Worm (Caenorhabditis elegans) whole organism, early embryonic: Measurements from ENCODE around the gene nft-1.

Source experiments
- B0310.2 ChIP-seq: sonication (generic microtip); optimal IDR thresholded peaks from 2 replicates; lab custom pipeline; 2016; ENCODE audit warnings: mild to moderate bottlenecking, missing genetic modification characterization, missing compliant biosample characterization
- F13C5.2 ChIP-seq: sonication (generic microtip); optimal IDR thresholded peaks from 2 replicates; lab custom pipeline; 2017; ENCODE audit warnings: mild to moderate bottlenecking, missing genetic modification characterization, inconsistent platforms, missing compliant biosample characterization
- aly-1 ChIP-seq: sonication (generic microtip); optimal IDR thresholded peaks from 2 replicates; lab custom pipeline; 2016; ENCODE audit warnings: missing genetic modification characterization, missing compliant biosample characterization
- ama-1 ChIP-seq: fragments of 150-350 bp; optimal IDR thresholded peaks from 2 replicates; lab custom pipeline; 2014
- ceh-13 ChIP-seq: fragments of 200-800 bp; sonication (Bioruptor generic); optimal IDR thresholded peaks from 2 replicates; lab custom pipeline; 2018; ENCODE audit warnings: mild to moderate bottlenecking, missing genetic modification characterization, missing compliant biosample characterization
- ceh-36 ChIP-seq: sonication (generic microtip); optimal IDR thresholded peaks from 2 replicates; lab custom pipeline; 2016; ENCODE audit warnings: missing genetic modification characterization, inconsistent platforms, missing compliant biosample characterization
- ets-7 ChIP-seq: sonication (generic microtip); optimal IDR thresholded peaks from 2 replicates; lab custom pipeline; 2016; ENCODE audit warnings: missing genotype, missing genetic modification characterization, missing compliant biosample characterization
- flt-1 ChIP-seq: fragments of 200-800 bp; sonication (Bioruptor generic); IDR thresholded peaks from 2 replicates; pipeline ENCODE4 v1.3.6; 2022; ENCODE audit warnings: missing genetic modification characterization, missing compliant biosample characterization
- hmbx-1 ChIP-seq: sonication (generic microtip); optimal IDR thresholded peaks from 2 replicates; lab custom pipeline; 2016; ENCODE audit warnings: mild to moderate bottlenecking, missing genetic modification characterization, missing compliant biosample characterization
- hmg-4 ChIP-seq: fragments of 200-800 bp; sonication (Bioruptor generic); optimal IDR thresholded peaks from 2 replicates; lab custom pipeline; 2018; ENCODE audit warnings: mild to moderate bottlenecking, missing genetic modification characterization, missing compliant biosample characterization
- hnd-1 ChIP-seq: sonication (generic microtip); optimal IDR thresholded peaks from 2 replicates; lab custom pipeline; 2016; ENCODE audit warnings: missing genetic modification characterization, missing compliant biosample characterization
- pes-1 ChIP-seq: fragments of 200-800 bp; sonication (Bioruptor generic); IDR thresholded peaks from 2 replicates; pipeline ENCODE4 v1.3.6; 2022; ENCODE audit warnings: missing genetic modification reagents, missing genetic modification characterization, missing compliant biosample characterization
- scrt-1 ChIP-seq: fragments of 200-800 bp; sonication (Bioruptor generic); IDR thresholded peaks from 2 replicates; pipeline ENCODE4 v1.3.6; 2022; ENCODE audit warnings: missing genetic modification characterization, missing compliant biosample characterization
- sea-1 ChIP-seq: fragments of 200-800 bp; sonication (Bioruptor generic); conservative IDR thresholded peaks from 2 replicates; pipeline ENCODE4 v1.3.6; 2022; ENCODE audit warnings: missing genetic modification characterization, missing compliant biosample characterization
- tbx-11 ChIP-seq: fragments of 200-800 bp; sonication (Bioruptor generic); IDR thresholded peaks from 2 replicates; pipeline ENCODE4 v1.3.6; 2022; ENCODE audit warnings: missing genetic modification characterization, missing compliant biosample characterization
- tbx-37 ChIP-seq: fragments of 200-800 bp; sonication (Bioruptor generic); conservative IDR thresholded peaks from 2 replicates; pipeline ENCODE4 v1.3.6; 2022; ENCODE audit warnings: missing genetic modification reagents, missing genetic modification characterization, missing compliant biosample characterization
- tra-4 ChIP-seq: sonication (generic microtip); optimal IDR thresholded peaks from 2 replicates; lab custom pipeline; 2017; ENCODE audit warnings: missing genetic modification characterization, missing compliant biosample characterization

Gene nft-1

DNA sequence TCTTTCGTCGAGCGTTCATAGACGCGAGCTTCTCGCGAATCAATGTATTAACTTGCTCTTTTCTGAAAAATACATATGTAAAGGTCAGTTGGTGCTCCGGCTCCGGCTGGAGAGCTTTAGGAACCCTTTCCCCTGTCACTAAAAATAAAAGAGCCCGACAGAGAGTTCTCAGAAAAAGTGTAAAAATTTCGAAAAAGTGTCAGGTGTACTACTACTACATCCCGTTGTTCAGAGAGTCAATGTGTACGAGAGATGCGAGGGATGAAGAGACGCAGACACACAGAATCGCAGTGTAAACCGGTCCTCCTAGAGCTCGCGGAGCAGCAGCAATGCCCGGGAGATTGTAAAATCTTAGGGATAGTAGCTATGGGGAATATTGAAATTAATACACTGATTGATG lies 19.0 kb downstream of the nft-1 start:
- TF ChIP-seq F13C5.2 (tag; lab: Kevin White, UChicago): no peak
- no peak for TF ChIP-seq ets-7 (tag; lab: Kevin White, UChicago)
- TF ChIP-seq tbx-37: no peak
- TF ChIP-seq tra-4 (tag; lab: Kevin White, UChicago): no peak
- TF ChIP-seq hnd-1 (tag; lab: Kevin White, UChicago): no peak
- TF ChIP-seq pes-1 (GFP tag; lab: Robert Waterston, UW): no peak
- no peak for TF ChIP-seq sea-1
- TF ChIP-seq flt-1 (GFP tag; lab: Robert Waterston, UW): no peak
- TF ChIP-seq ceh-36 (tag; lab: Kevin White, UChicago): no peak
- TF ChIP-seq ceh-13 (GFP tag; lab: Kevin White, UChicago): no peak
- no peak for TF ChIP-seq hmg-4 (GFP tag; lab: Kevin White, UChicago)
- TF ChIP-seq aly-1: no peak
- no peak for TF ChIP-seq ama-1 (lab: Kevin White, UChicago)
- TF ChIP-seq hmbx-1 (tag; lab: Kevin White, UChicago): no peak
- TF ChIP-seq B0310.2 (tag; lab: Kevin White, UChicago): no peak
- TF ChIP-seq scrt-1 (GFP tag; lab: Robert Waterston, UW): no peak
- no peak for TF ChIP-seq tbx-11

DNA sequence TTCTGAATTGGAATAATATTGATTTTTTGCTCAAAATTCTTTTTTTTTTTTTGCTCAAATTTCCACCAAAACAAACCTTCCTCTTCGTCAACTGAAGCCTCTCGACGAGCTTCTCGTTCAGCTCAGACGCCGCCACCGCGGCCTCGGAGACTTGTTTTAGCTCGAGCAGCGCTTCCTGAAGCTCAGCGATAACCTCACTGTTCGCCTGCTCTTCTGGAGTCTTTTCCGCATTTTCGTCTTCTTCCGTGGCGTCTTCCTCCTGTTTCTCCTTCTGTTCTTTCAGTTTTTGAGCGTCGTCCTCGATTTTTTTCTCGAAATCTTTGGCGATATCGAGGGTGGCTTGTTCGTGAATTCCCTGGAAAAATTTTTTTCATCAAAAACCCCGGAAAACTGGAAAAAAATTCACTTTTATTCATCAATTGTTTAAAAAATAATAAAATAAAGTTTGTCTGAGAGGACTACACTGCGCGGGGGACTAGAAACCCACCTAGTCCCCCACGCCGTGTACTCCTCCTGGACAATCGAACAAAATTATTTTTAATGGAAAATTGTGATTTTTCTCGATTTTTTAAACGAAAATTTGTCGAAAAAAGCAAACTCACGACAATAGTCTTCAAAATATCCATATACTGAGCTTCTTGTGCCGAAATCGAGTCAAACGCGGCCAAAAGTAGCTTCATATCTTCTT lies 22.5 kb downstream of the nft-1 start:
- TF ChIP-seq hmbx-1 (tag; lab: Kevin White, UChicago) (peak; percentile 12), tbx-37 (peak; percentile 87), ceh-36 (tag; lab: Kevin White, UChicago) (no peak), ceh-13 (GFP tag; lab: Kevin White, UChicago) (no peak), hmg-4 (GFP tag; lab: Kevin White, UChicago) (no peak), tra-4 (tag; lab: Kevin White, UChicago) (peak; percentile 2), flt-1 (GFP tag; lab: Robert Waterston, UW) (peak; percentile 53; the same call in 1 of the 2 replicates), ama-1 (lab: Kevin White, UChicago) (no peak), B0310.2 (tag; lab: Kevin White, UChicago) (peak; percentile 35), ets-7 (tag; lab: Kevin White, UChicago) (peak; percentile 44), sea-1 (peak; percentile 64; the same call in 1 of the 2 replicates), tbx-11 (0 out of 2 replicates have a peak, but pooled peaks have one; percentile 28), pes-1 (GFP tag; lab: Robert Waterston, UW) (peak; percentile 80), aly-1 (no peak), F13C5.2 (tag; lab: Kevin White, UChicago) (no peak), hnd-1 (tag; lab: Kevin White, UChicago) (no peak), scrt-1 (GFP tag; lab: Robert Waterston, UW) (no peak)

DNA sequence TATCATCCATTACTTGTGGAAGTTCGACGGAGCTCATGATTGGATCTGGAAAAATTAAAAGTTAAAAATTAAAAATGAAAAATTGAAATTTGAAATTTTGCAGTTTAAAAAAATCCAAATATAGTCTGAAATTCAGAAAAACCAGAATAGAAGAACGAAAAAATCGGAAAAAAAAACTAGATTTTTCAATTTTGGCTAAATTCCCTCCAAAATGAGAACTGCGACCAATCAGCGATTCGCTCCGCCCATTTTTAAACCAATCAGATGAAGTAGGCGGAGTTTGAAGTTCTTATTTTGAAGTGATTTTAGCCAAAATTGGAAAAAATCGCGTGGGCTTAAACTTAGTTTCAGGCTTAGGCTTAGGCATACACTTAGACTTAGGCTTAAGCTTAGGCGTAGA lies 23.3 kb downstream of the nft-1 start, which contains the start of gene Y56A3A.7:
Gene Y56A3A.7, minus strand, starts transcription at position 47 of the 400 bp plus-strand sequence.
- no peak for TF ChIP-seq hmg-4 (GFP tag; lab: Kevin White, UChicago)
- no peak for TF ChIP-seq sea-1
- TF ChIP-seq hnd-1 (tag; lab: Kevin White, UChicago): no peak
- no peak for TF ChIP-seq scrt-1 (GFP tag; lab: Robert Waterston, UW)

DNA sequence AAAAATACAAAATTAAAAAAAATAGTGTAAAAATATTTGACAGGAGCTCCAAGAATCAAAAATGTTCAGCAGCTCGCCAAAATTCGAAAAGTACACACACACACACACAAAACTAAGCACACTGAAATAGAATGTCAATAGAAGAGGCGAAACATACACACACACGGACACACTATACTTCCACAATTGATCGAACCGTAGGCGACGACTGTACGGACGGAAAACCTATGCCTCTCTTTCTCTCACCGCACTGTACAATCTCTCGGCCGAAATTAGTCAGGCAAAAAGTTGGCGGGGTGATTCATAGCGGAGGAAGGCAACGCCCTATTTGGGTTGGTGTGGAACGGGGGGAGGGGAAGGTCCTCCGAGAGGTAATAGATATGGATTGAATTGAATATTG lies 23.8 kb downstream of the nft-1 start:
- no peak for TF ChIP-seq flt-1 (GFP tag; lab: Robert Waterston, UW)
- peak; percentile 1 for TF ChIP-seq hmg-4 (GFP tag; lab: Kevin White, UChicago)
- TF ChIP-seq aly-1: no peak
- no peak for TF ChIP-seq B0310.2 (tag; lab: Kevin White, UChicago)
- TF ChIP-seq scrt-1 (GFP tag; lab: Robert Waterston, UW): no peak
- TF ChIP-seq ceh-36 (tag; lab: Kevin White, UChicago): no peak

DNA sequence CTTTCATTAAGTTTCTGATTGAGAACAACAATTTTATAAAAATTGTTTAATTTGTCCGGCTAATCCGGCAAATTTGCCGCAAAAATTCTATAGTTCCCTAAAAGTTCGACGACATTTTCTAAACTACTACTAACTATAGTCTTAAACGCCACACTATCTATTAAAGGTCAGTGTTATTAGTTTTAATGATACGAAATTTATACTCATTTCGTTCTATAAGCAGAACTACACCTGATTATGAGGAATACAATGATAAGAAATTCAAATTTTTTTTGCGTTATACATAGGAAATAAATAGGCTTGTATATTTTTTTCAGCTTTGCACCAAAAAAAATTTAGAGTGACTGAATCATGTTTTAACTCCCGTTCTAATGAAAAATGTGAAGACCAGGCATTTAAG lies 24.8 kb downstream of the nft-1 start:
- TF ChIP-seq scrt-1 (GFP tag; lab: Robert Waterston, UW) (no peak), ceh-13 (GFP tag; lab: Kevin White, UChicago) (no peak), hmbx-1 (tag; lab: Kevin White, UChicago) (no peak), pes-1 (GFP tag; lab: Robert Waterston, UW) (no peak), sea-1 (no peak), flt-1 (GFP tag; lab: Robert Waterston, UW) (no peak), ama-1 (lab: Kevin White, UChicago) (no peak), tbx-11 (no peak), B0310.2 (tag; lab: Kevin White, UChicago) (no peak), tra-4 (tag; lab: Kevin White, UChicago) (no peak), aly-1 (no peak), F13C5.2 (tag; lab: Kevin White, UChicago) (no peak), hnd-1 (tag; lab: Kevin White, UChicago) (no peak), ets-7 (tag; lab: Kevin White, UChicago) (no peak)

DNA sequence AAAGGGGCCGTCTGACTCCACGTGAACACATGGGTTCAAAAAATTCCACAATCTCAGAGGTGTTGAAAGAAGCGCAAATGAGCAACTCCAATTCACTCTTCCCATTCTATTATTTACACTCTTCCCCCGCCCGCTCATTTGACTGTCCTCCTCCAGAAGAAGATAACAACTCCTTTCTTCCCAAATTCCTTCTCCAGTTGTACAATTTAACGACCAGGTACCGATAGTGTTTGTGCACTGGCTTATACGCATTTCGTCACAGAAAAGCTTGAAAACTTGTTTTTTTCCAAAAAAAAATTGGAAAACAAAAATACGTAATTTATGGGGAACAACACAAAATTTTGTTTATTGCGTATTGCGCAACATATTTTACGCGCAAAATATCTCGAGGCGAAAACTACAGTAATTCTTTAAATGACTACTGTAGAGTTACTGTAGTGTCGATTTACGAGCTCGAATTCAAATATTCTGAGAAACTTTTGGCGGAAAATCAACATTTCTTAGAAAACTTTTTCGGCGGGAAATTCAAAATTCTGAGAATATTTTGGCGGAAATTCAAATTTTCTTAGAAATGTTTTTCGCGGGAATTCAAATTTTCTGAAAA lies 25.7 kb downstream of the nft-1 start:
- TF ChIP-seq tra-4 (tag; lab: Kevin White, UChicago): no peak
- TF ChIP-seq sea-1: no peak
- no peak for TF ChIP-seq tbx-37
- no peak for TF ChIP-seq flt-1 (GFP tag; lab: Robert Waterston, UW)
- no peak for TF ChIP-seq hmbx-1 (tag; lab: Kevin White, UChicago)
- no peak for TF ChIP-seq F13C5.2 (tag; lab: Kevin White, UChicago)
- TF ChIP-seq aly-1: no peak
- no peak for TF ChIP-seq ama-1 (lab: Kevin White, UChicago)
- TF ChIP-seq scrt-1 (GFP tag; lab: Robert Waterston, UW): no peak
- no peak for TF ChIP-seq ets-7 (tag; lab: Kevin White, UChicago)
- no peak for TF ChIP-seq hnd-1 (tag; lab: Kevin White, UChicago)
- no peak for TF ChIP-seq hmg-4 (GFP tag; lab: Kevin White, UChicago)
- TF ChIP-seq ceh-13 (GFP tag; lab: Kevin White, UChicago): no peak
- TF ChIP-seq B0310.2 (tag; lab: Kevin White, UChicago): no peak
- TF ChIP-seq ceh-36 (tag; lab: Kevin White, UChicago): no peak
- no peak for TF ChIP-seq pes-1 (GFP tag; lab: Robert Waterston, UW)
- no peak for TF ChIP-seq tbx-11
